Worm (Caenorhabditis elegans) whole organism, L4 larva: ENCODE measurements around the gene ape-1.

ENCODE experiments used
- T20F7.1 ChIP-seq: fragments of 200-800 bp; sonication (Bioruptor generic); optimal IDR thresholded peaks from 2 replicates; lab custom pipeline; 2018; ENCODE audit warnings: mild to moderate bottlenecking, missing genetic modification characterization, missing compliant biosample characterization
- aha-1 ChIP-seq: fragments of 150-350 bp; peaks from one replicate; lab custom pipeline; 2014; ENCODE audit warnings: missing biosample characterization, missing genetic modification characterization
- ceh-28 ChIP-seq: fragments of 150-350 bp; optimal IDR thresholded peaks from 2 replicates; lab custom pipeline; 2014; ENCODE audit warnings: missing biosample characterization, missing genetic modification reagents, missing genetic modification characterization
- ceh-32 ChIP-seq: sonication (generic microtip); optimal IDR thresholded peaks from 2 replicates; lab custom pipeline; 2016; ENCODE audit warnings: mild to moderate bottlenecking, missing genetic modification characterization, missing compliant biosample characterization; ENCODE audit not compliant: poor library complexity
- ceh-82 ChIP-seq: sonication (generic microtip); optimal IDR thresholded peaks from 2 replicates; lab custom pipeline; 2017; ENCODE audit warnings: missing biosample characterization, missing genetic modification characterization
- ctbp-1 ChIP-seq: fragments of 200-800 bp; sonication (Bioruptor generic); IDR thresholded peaks from 2 replicates; pipeline ENCODE4 v1.3.6; 2022; ENCODE audit warnings: missing genetic modification reagents, missing genetic modification characterization, missing compliant biosample characterization
- dmd-6 ChIP-seq: fragments of 200-800 bp; sonication (Bioruptor generic); IDR thresholded peaks from 2 replicates; pipeline ENCODE4 v1.3.6; 2022; ENCODE audit warnings: missing genetic modification reagents, missing genetic modification characterization, missing compliant biosample characterization
- dmd-9 ChIP-seq: fragments of 200-800 bp; sonication (Bioruptor generic); IDR thresholded peaks from 2 replicates; pipeline ENCODE4 v1.3.6; 2022; ENCODE audit warnings: missing genetic modification reagents, missing genetic modification characterization, missing compliant biosample characterization
- fkh-10 ChIP-seq: fragments of 150-350 bp; optimal IDR thresholded peaks from 2 replicates; lab custom pipeline; 2014; ENCODE audit warnings: missing biosample characterization, missing genetic modification reagents, missing genetic modification characterization
- hlh-11 ChIP-seq: fragments of 200-800 bp; sonication (Bioruptor generic); optimal IDR thresholded peaks from 2 replicates; lab custom pipeline; 2018; ENCODE audit warnings: mild to moderate bottlenecking, missing genetic modification characterization, missing compliant biosample characterization
- hlh-30 ChIP-seq: sonication (generic microtip); optimal IDR thresholded peaks from 2 replicates; lab custom pipeline; 2017; ENCODE audit warnings: antibody characterized with exemption, mild to moderate bottlenecking, missing genetic modification characterization, missing compliant biosample characterization; ENCODE audit not compliant: insufficient read depth
- hmg-1.1 ChIP-seq: fragments of 200-800 bp; sonication (Bioruptor generic); IDR thresholded peaks from 2 replicates; pipeline ENCODE4 v1.3.6; 2022; ENCODE audit warnings: missing genetic modification reagents, missing genetic modification characterization, missing compliant biosample characterization
- lim-7 ChIP-seq: fragments of 200-800 bp; sonication (Bioruptor generic); IDR thresholded peaks from 2 replicates; pipeline ENCODE4 v1.3.6; 2022; ENCODE audit warnings: missing genetic modification characterization, missing compliant biosample characterization
- lin-1 ChIP-seq: fragments of 200-800 bp; sonication (Bioruptor generic); IDR thresholded peaks from 2 replicates; pipeline ENCODE4 v1.3.6; 2022; ENCODE audit warnings: missing genetic modification reagents, missing genetic modification characterization, missing compliant biosample characterization
- lin-38 ChIP-seq: fragments of 200-800 bp; sonication (Bioruptor generic); IDR thresholded peaks from 2 replicates; pipeline ENCODE4 v1.3.6; 2022; ENCODE audit warnings: missing genetic modification reagents, missing genetic modification characterization, missing compliant biosample characterization
- lir-3 ChIP-seq: sonication (generic microtip); optimal IDR thresholded peaks from 2 replicates; lab custom pipeline; 2016; ENCODE audit warnings: mild to moderate bottlenecking, missing genetic modification characterization, missing compliant biosample characterization
- madf-5 ChIP-seq, 2 experiments: fragments of 200-800 bp; sonication (Bioruptor generic); IDR thresholded peaks; 2 replicates each; pipeline ENCODE4 v1.3.6; 2022; ENCODE audit warnings: missing compliant biosample characterization in 2 of 2, missing genetic modification characterization in 2 of 2
- mxl-2 ChIP-seq: fragments of 200-800 bp; sonication (Bioruptor generic); conservative IDR thresholded peaks from 2 replicates; pipeline ENCODE4 v1.3.6; 2022; ENCODE audit warnings: missing genetic modification reagents, missing genetic modification characterization, missing compliant biosample characterization
- nhr-10 ChIP-seq: fragments of 150-350 bp; optimal IDR thresholded peaks from 2 replicates; lab custom pipeline; 2014; ENCODE audit warnings: missing biosample characterization, missing genetic modification characterization
- nhr-237 ChIP-seq: sonication (generic microtip); optimal IDR thresholded peaks from 2 replicates; lab custom pipeline; 2017; ENCODE audit warnings: missing biosample characterization, missing genetic modification characterization
- nhr-28 ChIP-seq: fragments of 150-350 bp; optimal IDR thresholded peaks from 2 replicates; lab custom pipeline; 2014; ENCODE audit warnings: missing biosample characterization, missing genetic modification characterization
- nhr-42 ChIP-seq: fragments of 200-800 bp; sonication (Bioruptor generic); IDR thresholded peaks from 2 replicates; pipeline ENCODE4 v1.3.6; 2022; ENCODE audit warnings: missing genetic modification characterization, missing compliant biosample characterization
- nhr-77 ChIP-seq: fragments of 150-350 bp; optimal IDR thresholded peaks from 2 replicates; lab custom pipeline; 2014; ENCODE audit warnings: missing biosample characterization, missing genetic modification characterization
- php-3 ChIP-seq: fragments of 200-800 bp; sonication (Bioruptor generic); IDR thresholded peaks from 2 replicates; pipeline ENCODE4 v1.3.6; 2022; ENCODE audit warnings: missing genetic modification reagents, missing genetic modification characterization, missing compliant biosample characterization
- pqm-1 ChIP-seq: sonication (generic microtip); optimal IDR thresholded peaks from 2 replicates; lab custom pipeline; 2017; ENCODE audit warnings: missing biosample characterization, missing genetic modification characterization
- saeg-2 ChIP-seq: fragments of 200-800 bp; sonication (Bioruptor generic); IDR thresholded peaks from 2 replicates; pipeline ENCODE4 v1.3.6; 2022; ENCODE audit warnings: missing genetic modification reagents, missing genetic modification characterization, missing compliant biosample characterization
- set-16 ChIP-seq: fragments of 200-800 bp; sonication (Bioruptor generic); IDR thresholded peaks from 2 replicates; pipeline ENCODE4 v1.3.6; 2022; ENCODE audit warnings: missing genetic modification reagents, missing genetic modification characterization, missing compliant biosample characterization
- skn-1 ChIP-seq: fragments of 150-350 bp; optimal IDR thresholded peaks from 2 replicates; lab custom pipeline; 2014; ENCODE audit warnings: missing biosample characterization, missing genetic modification characterization
- snpc-1.2 ChIP-seq: fragments of 200-800 bp; sonication (Bioruptor generic); IDR thresholded peaks from 2 replicates; pipeline ENCODE4 v1.3.6; 2022; ENCODE audit warnings: missing genetic modification reagents, missing genetic modification characterization, missing compliant biosample characterization
- spr-3 ChIP-seq: fragments of 200-800 bp; sonication (Bioruptor generic); optimal IDR thresholded peaks from 2 replicates; lab custom pipeline; 2018; ENCODE audit warnings: mild to moderate bottlenecking, missing genetic modification characterization, missing compliant biosample characterization
- unc-130 ChIP-seq: sonication (generic microtip); optimal IDR thresholded peaks from 2 replicates; lab custom pipeline; 2016; ENCODE audit warnings: missing genetic modification reagents, missing genetic modification characterization, missing compliant biosample characterization
- vab-7 ChIP-seq: fragments of 200-800 bp; sonication (Bioruptor generic); IDR thresholded peaks from 2 replicates; pipeline ENCODE4 v1.3.6; 2022; ENCODE audit warnings: missing genetic modification reagents, missing genetic modification characterization, missing compliant biosample characterization
- zag-1 ChIP-seq: fragments of 150-350 bp; optimal IDR thresholded peaks from 2 replicates; lab custom pipeline; 2014; ENCODE audit warnings: missing biosample characterization, missing genetic modification characterization
- zfp-2 ChIP-seq: sonication (generic microtip); optimal IDR thresholded peaks from 2 replicates; lab custom pipeline; 2016; ENCODE audit warnings: mild to moderate bottlenecking, missing genetic modification characterization, missing compliant biosample characterization
- zfp-3 ChIP-seq: fragments of 200-800 bp; sonication (Bioruptor generic); conservative IDR thresholded peaks from 2 replicates; pipeline ENCODE4 v1.3.6; 2022; ENCODE audit warnings: missing genetic modification reagents, missing genetic modification characterization, missing compliant biosample characterization
- zip-11 ChIP-seq: fragments of 200-800 bp; sonication (Bioruptor generic); IDR thresholded peaks from 2 replicates; pipeline ENCODE4 v1.3.6; 2022; ENCODE audit warnings: missing genetic modification characterization, missing compliant biosample characterization
- ztf-11 ChIP-seq: fragments of 150-350 bp; optimal IDR thresholded peaks from 2 replicates; lab custom pipeline; 2014; ENCODE audit warnings: missing biosample characterization, missing genetic modification characterization
- ztf-7 ChIP-seq: fragments of 150-350 bp; optimal IDR thresholded peaks from 2 replicates; lab custom pipeline; 2014; ENCODE audit warnings: missing biosample characterization, missing genetic modification characterization

ape-1 gene

DNA sequence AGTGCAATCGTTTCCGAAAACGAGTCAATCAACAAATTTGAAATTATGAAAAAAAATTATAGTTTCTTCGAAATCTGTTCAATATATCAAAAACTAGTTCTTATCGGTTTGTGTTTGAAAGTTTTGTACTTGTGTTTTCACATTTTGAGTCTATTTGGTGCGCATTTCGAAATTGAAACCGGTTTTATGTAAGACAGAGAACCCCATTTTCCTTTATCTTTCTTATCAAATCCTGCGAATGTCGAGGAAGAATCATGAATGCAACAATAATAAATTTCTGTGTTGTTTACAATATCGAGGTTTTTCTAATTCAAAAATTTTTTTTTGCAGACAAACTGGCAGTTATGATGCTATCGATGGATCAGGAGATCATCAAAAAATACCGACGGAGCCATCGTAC lies 7.1 kb downstream of the ape-1 start:
- TF ChIP-seq skn-1 (no peak), mxl-2 (no peak), zfp-3 (GFP tag; lab: Robert Waterston, UW) (no peak), dmd-9 (no peak), lir-3 (tag; lab: Kevin White, UChicago) (no peak), vab-7 (GFP tag; lab: Robert Waterston, UW) (no peak), fkh-10 (GFP tag; lab: Kevin White, UChicago) (no peak), ctbp-1 (no peak), zip-11 (GFP tag; lab: Robert Waterston, UW) (no peak), nhr-42 (GFP tag; lab: Robert Waterston, UW) (no peak)

ce11 chrV:11686877-11687276 lies 11.1 kb downstream of the ape-1 start, which contains the start of gene W05E10.2:
Gene W05E10.2, plus strand, starts transcription at chrV:11687177.
- no peak for TF ChIP-seq nhr-77 (tag; lab: Kevin White, UChicago)
- no peak for TF ChIP-seq ceh-32 (tag; lab: Kevin White, UChicago)
- no peak for TF ChIP-seq hlh-30
- no peak for TF ChIP-seq madf-5 (GFP tag; IDR thresholded peaks at IDR 0.05; lab: Robert Waterston, UW)
- TF ChIP-seq snpc-1.2 = no peak
- no peak for TF ChIP-seq lin-1 (GFP tag; lab: Robert Waterston, UW)
- no peak for TF ChIP-seq skn-1

DNA sequence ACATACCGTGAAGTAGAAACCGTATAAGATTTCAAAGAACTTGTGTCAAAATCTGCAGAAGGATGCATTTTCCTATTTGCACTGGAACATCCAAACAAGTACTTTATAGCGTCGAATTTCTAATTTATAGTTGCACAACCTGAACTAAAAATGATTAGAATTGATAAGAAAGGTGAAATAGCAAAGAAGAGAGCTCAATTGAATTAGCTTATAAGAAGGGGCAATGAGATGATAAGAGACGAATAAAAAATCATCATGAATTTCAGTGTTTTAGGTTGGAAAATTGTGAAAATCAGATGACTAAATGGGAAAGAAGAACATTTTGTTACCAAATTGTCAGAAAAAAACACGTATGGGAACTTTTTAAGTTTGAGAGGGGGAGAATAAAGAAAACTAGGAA lies 15.8 kb downstream of the ape-1 start, which contains the start of gene W05E10.1:
Gene W05E10.1 (minus strand): TSS at position 139 of the 400 bp plus-strand sequence.
- TF ChIP-seq ceh-82 (tag; lab: Kevin White, UChicago) = no peak
- no peak for TF ChIP-seq spr-3 (GFP tag; lab: Kevin White, UChicago)
- TF ChIP-seq pqm-1 (tag; lab: Kevin White, UChicago) = peak; percentile 59
- TF ChIP-seq aha-1 (tag; lab: Kevin White, UChicago) = peak; percentile 62
- no peak for TF ChIP-seq zag-1 (tag; lab: Kevin White, UChicago)
- TF ChIP-seq ceh-28 (tag; lab: Kevin White, UChicago) = no peak
- TF ChIP-seq hlh-11 = no peak
- no peak for TF ChIP-seq snpc-1.2
- no peak for TF ChIP-seq lin-38
- TF ChIP-seq T20F7.1 (GFP tag; lab: Kevin White, UChicago) = no peak
- no peak for TF ChIP-seq ceh-32 (tag; lab: Kevin White, UChicago)
- no peak for TF ChIP-seq unc-130 (GFP tag; lab: Kevin White, UChicago)
- TF ChIP-seq nhr-28 (tag; lab: Kevin White, UChicago) = peak; percentile 76
- peak; percentile 63 for TF ChIP-seq dmd-6 (GFP tag; lab: Robert Waterston, UW)

DNA sequence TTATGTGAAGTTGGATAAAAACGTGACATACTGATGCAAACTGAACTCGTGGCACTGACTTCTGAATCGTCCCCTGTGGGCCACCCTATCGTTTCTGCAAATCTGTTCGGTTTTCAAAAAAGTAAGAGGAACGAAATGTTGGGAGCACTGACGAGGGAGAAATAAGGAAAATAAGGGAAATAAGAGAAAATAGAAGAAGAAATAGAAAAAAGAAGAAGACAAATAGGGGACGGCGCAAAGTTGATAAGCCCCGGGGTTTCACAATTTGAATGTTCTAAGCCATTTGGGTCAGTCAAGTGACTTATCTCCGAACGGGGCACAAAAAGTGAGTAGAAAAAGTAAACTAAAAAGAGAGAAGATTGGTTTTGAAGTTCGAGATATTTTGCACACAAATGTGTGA lies 19.9 kb downstream of the ape-1 start, which contains the start of gene W05E10.5:
Gene W05E10.5 (minus strand): TSS at position 101 of the 400 bp plus-strand sequence.
- no peak for TF ChIP-seq ztf-11 (tag; lab: Kevin White, UChicago)
- TF ChIP-seq zfp-2 (tag; lab: Kevin White, UChicago) = no peak
- no peak for TF ChIP-seq php-3 (GFP tag; lab: Robert Waterston, UW)
- no peak for TF ChIP-seq set-16 (GFP tag; lab: Robert Waterston, UW)
- TF ChIP-seq lim-7 (GFP tag; lab: Robert Waterston, UW) = no peak
- TF ChIP-seq hmg-1.1 (GFP tag; lab: Robert Waterston, UW) = no peak
- no peak for TF ChIP-seq ztf-7 (tag; lab: Kevin White, UChicago)
- TF ChIP-seq nhr-10 (tag; lab: Kevin White, UChicago) = no peak
- no peak for TF ChIP-seq lir-3 (tag; lab: Kevin White, UChicago)
- no peak for TF ChIP-seq saeg-2 (GFP tag; lab: Robert Waterston, UW)
- no peak for TF ChIP-seq nhr-237 (tag; lab: Kevin White, UChicago)
- TF ChIP-seq, all 104 proteins: peak for 0
